Fruit fly (Drosophila melanogaster): ENCODE results near the gene CG8641.

dm6 chr3L:7087347-7087746 lies 10.1 kb upstream of the CG8641 start:
- TF ChIP-seq bab1 (GFP tag; optimal IDR thresholded peaks at IDR 0.05) (no peak), toe (GFP tag; optimal IDR thresholded peaks at IDR 0.05) (no peak), CG14711 (tag; optimal IDR thresholded peaks at IDR 0.05) (no peak)

Measured in whole organism, adult.